Fruit fly (Drosophila melanogaster) whole organism, adult: ENCODE data around the gene Spc105R.

Experiments
- CG11617 ChIP-seq: fragments of 200-800 bp; sonication (Bioruptor generic); optimal IDR thresholded peaks from 2 replicates; lab custom pipeline; 2017; ENCODE audit warnings: mild to moderate bottlenecking, missing biosample characterization, missing genetic modification reagents, missing genetic modification characterization
- CG12768 ChIP-seq: fragments of 200-800 bp; sonication (Bioruptor generic); optimal IDR thresholded peaks from 2 replicates; lab custom pipeline; 2017; ENCODE audit warnings: missing biosample characterization, missing genetic modification characterization, mild to moderate bottlenecking, moderate library complexity, missing genetic modification reagents
- CG14711 ChIP-seq: fragments of 200-800 bp; sonication (Bioruptor generic); optimal IDR thresholded peaks from 2 replicates; lab custom pipeline; 2018; ENCODE audit warnings: missing biosample characterization, mild to moderate bottlenecking, missing genetic modification characterization, moderate library complexity
- CG1620 ChIP-seq: fragments of 200-800 bp; sonication (Bioruptor generic); optimal IDR thresholded peaks from 2 replicates; lab custom pipeline; 2016; ENCODE audit warnings: missing biosample characterization, missing genetic modification characterization
- CG33017 ChIP-seq: fragments of 200-800 bp; sonication (Bioruptor generic); optimal IDR thresholded peaks from 2 replicates; lab custom pipeline; 2018; ENCODE audit warnings: missing biosample characterization, mild to moderate bottlenecking, missing genetic modification characterization, moderate library complexity
- CG5204 ChIP-seq: fragments of 200-800 bp; sonication (Bioruptor generic); optimal IDR thresholded peaks from 2 replicates; lab custom pipeline; 2016; ENCODE audit warnings: missing biosample characterization, missing genetic modification characterization
- CG7045 ChIP-seq: fragments of 200-800 bp; sonication (Bioruptor generic); optimal IDR thresholded peaks from 2 replicates; lab custom pipeline; 2017; ENCODE audit warnings: missing biosample characterization, mild to moderate bottlenecking, missing genetic modification characterization
- CG7101 ChIP-seq: fragments of 200-800 bp; sonication (Bioruptor generic); optimal IDR thresholded peaks from 2 replicates; lab custom pipeline; 2018; ENCODE audit warnings: missing biosample characterization, mild to moderate bottlenecking, missing genetic modification characterization, moderate library complexity
- Clk ChIP-seq: fragments of 200-800 bp; sonication (Bioruptor generic); optimal IDR thresholded peaks from 2 replicates; lab custom pipeline; 2017; ENCODE audit warnings: missing biosample characterization, missing genetic modification characterization
- Crg-1 ChIP-seq: fragments of 200-800 bp; sonication (Bioruptor generic); optimal IDR thresholded peaks from 2 replicates; lab custom pipeline; 2016; ENCODE audit warnings: missing biosample characterization, missing genetic modification characterization
- Hr96 ChIP-seq: fragments of 200-800 bp; sonication (Bioruptor generic); optimal IDR thresholded peaks from 2 replicates; lab custom pipeline; 2016; ENCODE audit warnings: missing biosample characterization, missing genetic modification characterization
- Mnt ChIP-seq: fragments of 200-800 bp; sonication (Bioruptor generic); optimal IDR thresholded peaks from 2 replicates; lab custom pipeline; 2016; ENCODE audit warnings: missing biosample characterization, mild to moderate bottlenecking, missing genetic modification characterization
- bab1 ChIP-seq: fragments of 200-800 bp; sonication (Bioruptor generic); optimal IDR thresholded peaks from 3 replicates; lab custom pipeline; 2019; ENCODE audit warnings: missing biosample characterization, mild to moderate bottlenecking, missing genetic modification characterization, moderate library complexity
- cic ChIP-seq: fragments of 200-800 bp; sonication (Bioruptor generic); optimal IDR thresholded peaks from 2 replicates; lab custom pipeline; 2017; ENCODE audit warnings: missing biosample characterization, mild to moderate bottlenecking, missing genetic modification characterization, moderate library complexity
- cnc ChIP-seq, 2 experiments: fragments of >200 bp; optimal IDR thresholded peaks; 2 replicates each; lab custom pipeline; 2017
- kay ChIP-seq: fragments of 200-800 bp; sonication (Bioruptor generic); peaks from one replicate; lab custom pipeline; 2016; ENCODE audit warnings: missing biosample characterization, missing genetic modification characterization, borderline replicate concordance
- ovo ChIP-seq: fragments of 200-800 bp; sonication (Bioruptor generic); optimal IDR thresholded peaks from 2 replicates; lab custom pipeline; 2016; ENCODE audit warnings: missing biosample characterization, missing genetic modification characterization
- pad ChIP-seq: fragments of 200-800 bp; sonication (Bioruptor generic); optimal IDR thresholded peaks from 3 replicates; lab custom pipeline; 2017; ENCODE audit warnings: missing biosample characterization, missing genetic modification characterization, mild to moderate bottlenecking, moderate library complexity, missing genetic modification reagents
- tj ChIP-seq: fragments of 200-800 bp; sonication (Bioruptor generic); optimal IDR thresholded peaks from 3 replicates; lab custom pipeline; 2017; ENCODE audit warnings: missing biosample characterization, mild to moderate bottlenecking, missing genetic modification characterization, moderate library complexity
- toe ChIP-seq: fragments of 200-800 bp; sonication (Bioruptor generic); optimal IDR thresholded peaks from 2 replicates; lab custom pipeline; 2016; ENCODE audit warnings: missing biosample characterization, missing genetic modification characterization

Spc105R gene

dm6 chr3L:20778224-20779063, 21.8 kb upstream of the Spc105R start, which contains the start of the genes Pex16 and Pex14:
Pex16 (minus strand) TSS chr3L:20778264.
Pex14 (plus strand) TSS chr3L:20778799.
- TF ChIP-seq CG7045 (GFP tag; lab: Kevin White, UChicago) (peak; percentile 61), Hr96 (GFP tag; lab: Kevin White, UChicago) (peak; percentile 74), CG12768 (GFP tag; lab: Kevin White, UChicago) (no peak), cic (GFP tag; lab: Kevin White, UChicago) (no peak), CG5204 (no peak), kay (GFP tag; lab: Kevin White, UChicago) (no peak), CG33017 (tag; lab: Kevin White, UChicago) (peak; percentile 41), tj (GFP tag; lab: Kevin White, UChicago) (no peak), ovo (GFP tag; lab: Kevin White, UChicago) (no peak), pad (GFP tag; lab: Kevin White, UChicago) (peak; percentile 40), bab1 (no peak), Crg-1 (GFP tag; lab: Kevin White, UChicago) (no peak), cnc (optimal IDR thresholded peaks at IDR 0.05; lab: Kevin White, UChicago) (no peak), CG1620 (peak; percentile 63), CG14711 (tag; lab: Kevin White, UChicago) (peak; percentile 47), CG7101 (tag; lab: Kevin White, UChicago) (peak; percentile 44), toe (GFP tag; lab: Kevin White, UChicago) (peak; percentile 77), CG11617 (peak; percentile 40), Clk (no peak), Mnt (GFP tag; lab: Kevin White, UChicago) (peak; percentile 39)

dm6 chr3L:20784394-20784793, 15.8 kb upstream of the Spc105R start:
- TF ChIP-seq CG12768 (GFP tag; lab: Kevin White, UChicago) (no peak), pad (GFP tag; lab: Kevin White, UChicago) (no peak), ovo (GFP tag; lab: Kevin White, UChicago) (no peak), CG11617 (no peak), toe (GFP tag; lab: Kevin White, UChicago) (no peak), cnc (optimal IDR thresholded peaks at IDR 0.05; lab: Kevin White, UChicago) (no peak), Mnt (GFP tag; lab: Kevin White, UChicago) (no peak), CG14711 (tag; lab: Kevin White, UChicago) (no peak), bab1 (no peak), Clk (no peak), tj (GFP tag; lab: Kevin White, UChicago) (no peak), CG33017 (tag; lab: Kevin White, UChicago) (no peak), Hr96 (GFP tag; lab: Kevin White, UChicago) (no peak), CG7101 (tag; lab: Kevin White, UChicago) (no peak), CG7045 (GFP tag; lab: Kevin White, UChicago) (no peak), Crg-1 (GFP tag; lab: Kevin White, UChicago) (no peak), kay (GFP tag; lab: Kevin White, UChicago) (no peak), CG1620 (no peak)

DNA sequence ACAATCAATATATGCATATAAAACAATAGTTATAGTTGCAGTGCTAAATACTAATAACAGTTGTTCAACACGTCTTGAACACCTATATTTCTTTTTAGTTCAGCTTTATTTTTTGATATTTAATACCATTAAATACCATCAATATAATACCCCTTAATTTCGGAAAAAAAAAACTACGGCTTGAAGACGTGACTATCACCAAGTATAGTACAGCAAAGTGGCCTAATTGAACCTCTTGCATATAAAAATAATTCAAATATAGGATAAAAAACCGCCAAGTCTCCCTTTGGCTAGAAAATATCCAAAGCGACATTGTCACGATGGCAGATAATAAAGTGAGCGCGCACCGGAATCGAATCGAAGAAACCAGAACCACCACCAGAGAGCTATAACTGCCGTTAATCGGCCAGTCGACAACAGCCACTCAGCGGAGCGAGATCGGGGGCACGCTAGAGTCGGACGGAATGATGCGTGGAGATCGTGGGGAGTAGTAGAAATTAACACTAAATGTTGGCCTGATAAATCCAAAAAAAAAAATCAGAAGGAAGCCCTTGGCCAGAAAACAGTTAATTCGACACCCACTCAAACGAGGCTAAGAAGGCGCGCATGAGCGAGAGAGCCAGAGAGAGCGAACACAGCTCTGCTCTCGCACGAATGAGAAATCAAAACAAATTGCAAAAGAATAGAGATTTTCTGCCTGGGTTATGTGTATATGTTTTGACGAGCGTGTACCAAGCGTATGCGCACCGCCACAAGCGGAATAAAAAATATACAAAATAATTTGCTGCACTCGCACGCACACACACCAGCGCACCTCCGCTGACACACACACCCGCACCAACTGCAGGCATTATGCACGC, 15.2 kb upstream of the Spc105R start:
- TF ChIP-seq Hr96 (GFP tag; lab: Kevin White, UChicago) (peak; percentile 60), CG33017 (tag; lab: Kevin White, UChicago) (peak; percentile 39), cnc (optimal IDR thresholded peaks at IDR 0.05; lab: Kevin White, UChicago) (no peak), Mnt (GFP tag; lab: Kevin White, UChicago) (peak; percentile 58), bab1 (peak; percentile 49), pad (GFP tag; lab: Kevin White, UChicago) (peak; percentile 68), CG12768 (GFP tag; lab: Kevin White, UChicago) (peak; percentile 5), tj (GFP tag; lab: Kevin White, UChicago) (peak; percentile 47), ovo (GFP tag; lab: Kevin White, UChicago) (peak; percentile 93), CG7101 (tag; lab: Kevin White, UChicago) (peak; percentile 47), CG5204 (no peak), Crg-1 (GFP tag; lab: Kevin White, UChicago) (peak; percentile 31), kay (GFP tag; lab: Kevin White, UChicago) (no peak), CG7045 (GFP tag; lab: Kevin White, UChicago) (peak; percentile 4), CG1620 (peak; percentile 15), toe (GFP tag; lab: Kevin White, UChicago) (peak; percentile 73), CG14711 (tag; lab: Kevin White, UChicago) (no peak), cic (GFP tag; lab: Kevin White, UChicago) (peak; percentile 62), CG11617 (peak; percentile 54), Clk (no peak)

DNA sequence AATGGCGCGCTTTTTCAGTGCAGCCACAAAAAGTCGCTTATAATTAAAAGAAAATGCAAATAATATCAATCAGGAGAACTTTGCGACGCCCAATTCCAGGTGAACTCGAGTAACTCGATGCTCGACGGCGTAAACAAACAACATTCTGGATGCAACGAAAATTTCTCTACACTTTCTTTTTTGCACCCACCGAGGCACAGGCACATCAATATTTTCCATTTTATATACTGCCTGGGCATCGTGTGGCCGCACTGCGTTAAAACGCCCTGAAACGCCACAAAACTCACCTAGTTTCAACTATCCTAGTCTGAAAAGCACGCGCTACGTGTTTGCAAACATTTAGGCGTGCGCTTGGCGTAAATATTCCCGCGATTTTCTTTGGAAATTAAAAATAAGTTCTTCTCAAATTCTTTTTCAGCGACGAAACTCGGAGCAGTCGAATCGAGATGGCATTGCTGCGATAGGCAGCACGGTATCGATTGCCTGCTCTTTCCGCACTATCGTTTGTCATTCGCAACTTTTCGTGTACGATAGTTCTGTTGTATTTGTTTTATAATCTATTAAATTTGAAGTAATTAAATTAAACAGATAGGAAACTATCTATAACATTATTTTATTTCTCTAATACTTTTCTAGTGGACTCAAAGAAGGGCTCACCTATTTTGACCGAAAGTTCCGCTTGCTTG, 14.3 kb upstream of the Spc105R start, which contains the start of gene Pcif1:
Gene Pcif1, minus strand, starts transcription at position 456 of the 686 bp plus-strand sequence.
- peak; percentile 17 for TF ChIP-seq toe (GFP tag; lab: Kevin White, UChicago)
- TF ChIP-seq CG12768 (GFP tag; lab: Kevin White, UChicago), result no peak
- TF ChIP-seq bab1, result peak; percentile 53
- TF ChIP-seq CG7101 (tag; lab: Kevin White, UChicago), result peak; percentile 34
- TF ChIP-seq Crg-1 (GFP tag; lab: Kevin White, UChicago), result peak; percentile 42
- TF ChIP-seq CG1620, result peak; percentile 11
- no peak for TF ChIP-seq tj (GFP tag; lab: Kevin White, UChicago)
- no peak for TF ChIP-seq Clk
- TF ChIP-seq CG33017 (tag; lab: Kevin White, UChicago), result no peak
- TF ChIP-seq CG11617, result no peak
- no peak for TF ChIP-seq pad (GFP tag; lab: Kevin White, UChicago)
